Fruit fly (Drosophila melanogaster) whole organism, embryonic: ENCODE results near the gene Gk2.
A peak's percentile ranks its signal among the peaks of the same experiment; 100 is the strongest.

ENCODE experiments used
- Abd-B ChIP-seq: fragments of 200-800 bp; sonication (Bioruptor generic); optimal IDR thresholded peaks from 2 replicates; lab custom pipeline; 2018; ENCODE audit warnings: missing biosample characterization, mild to moderate bottlenecking, missing genetic modification characterization, moderate library complexity
- Atf6 ChIP-seq: fragments of 200-800 bp; sonication (Bioruptor generic); IDR thresholded peaks from 2 replicates; pipeline ENCODE4 v1.3.6; 2022; ENCODE audit warnings: missing biosample characterization, missing genetic modification characterization
- Awh ChIP-seq: fragments of 200-800 bp; sonication (Bioruptor generic); IDR thresholded peaks from 2 replicates; pipeline ENCODE4, ENCODE4 v1.3.6; 2022; ENCODE audit warnings: missing biosample characterization, missing genetic modification characterization
- CG10366 ChIP-seq: fragments of 200-800 bp; sonication (Bioruptor generic); IDR thresholded peaks from 2 replicates; pipeline ENCODE4 v1.3.6; 2022; ENCODE audit warnings: missing biosample characterization, missing genetic modification characterization
- CG10462 ChIP-seq: fragments of 200-800 bp; sonication (Bioruptor generic); optimal IDR thresholded peaks from 2 replicates; lab custom pipeline; 2016; ENCODE audit warnings: missing biosample characterization, missing genetic modification characterization
- CG11456 ChIP-seq: fragments of 200-800 bp; sonication (Bioruptor generic); IDR thresholded peaks from 3 replicates; pipeline ENCODE4 v1.3.6; 2022; ENCODE audit warnings: missing biosample characterization, missing genetic modification characterization
- CG11504 ChIP-seq: fragments of 200-800 bp; sonication (Bioruptor generic); optimal IDR thresholded peaks from 3 replicates; lab custom pipeline; 2019; ENCODE audit warnings: missing biosample characterization, mild to moderate bottlenecking, missing genetic modification characterization, moderate library complexity
- CG1233 ChIP-seq: fragments of 200-800 bp; sonication (Bioruptor generic); optimal IDR thresholded peaks from 4 replicates; lab custom pipeline; 2018; ENCODE audit warnings: missing biosample characterization, mild to moderate bottlenecking, missing genetic modification characterization
- CG13775 ChIP-seq: fragments of 200-800 bp; sonication (Bioruptor generic); optimal IDR thresholded peaks from 3 replicates; lab custom pipeline; 2017; ENCODE audit warnings: missing biosample characterization, mild to moderate bottlenecking, missing genetic modification characterization
- CG13894 ChIP-seq: fragments of 200-800 bp; sonication (Bioruptor generic); optimal IDR thresholded peaks from 3 replicates; lab custom pipeline; 2018; ENCODE audit warnings: missing biosample characterization, mild to moderate bottlenecking, missing genetic modification characterization, moderate library complexity
- CG1602 ChIP-seq: fragments of 200-800 bp; sonication (Bioruptor generic); optimal IDR thresholded peaks from 3 replicates; lab custom pipeline; 2016; ENCODE audit warnings: missing biosample characterization, missing genetic modification characterization
- CG16779 ChIP-seq: fragments of 200-800 bp; sonication (Bioruptor generic); IDR thresholded peaks from 2 replicates; pipeline ENCODE4 v1.3.6; 2022; ENCODE audit warnings: missing biosample characterization, missing genetic modification characterization
- CG17802 ChIP-seq: fragments of 200-800 bp; sonication (Bioruptor generic); optimal IDR thresholded peaks from 2 replicates; lab custom pipeline; 2018; ENCODE audit warnings: missing biosample characterization, mild to moderate bottlenecking, missing genetic modification characterization, moderate library complexity
- CG18011 ChIP-seq: fragments of 200-800 bp; sonication (Bioruptor generic); optimal IDR thresholded peaks from 2 replicates; lab custom pipeline; 2017; ENCODE audit warnings: missing biosample characterization, missing genetic modification characterization, mild to moderate bottlenecking, moderate library complexity, missing genotype
- CG18599 ChIP-seq: fragments of 200-800 bp; sonication (Bioruptor generic); optimal IDR thresholded peaks from 3 replicates; lab custom pipeline; 2017; ENCODE audit warnings: missing biosample characterization, missing genetic modification characterization, mild to moderate bottlenecking, moderate library complexity, missing genetic modification reagents
- CG18619 ChIP-seq: fragments of 200-800 bp; sonication (Bioruptor generic); optimal IDR thresholded peaks from 3 replicates; lab custom pipeline; 2017; ENCODE audit warnings: missing biosample characterization, mild to moderate bottlenecking, missing genetic modification characterization
- CG2116 ChIP-seq: fragments of 200-800 bp; sonication (Bioruptor generic); optimal IDR thresholded peaks from 3 replicates; lab custom pipeline; 2018; ENCODE audit warnings: missing biosample characterization, mild to moderate bottlenecking, missing genetic modification characterization
- CG2120 ChIP-seq: fragments of 200-800 bp; sonication (Bioruptor generic); optimal IDR thresholded peaks from 3 replicates; lab custom pipeline; 2016; ENCODE audit warnings: missing biosample characterization, missing genetic modification characterization
- CG2875 ChIP-seq: fragments of 200-800 bp; sonication (Bioruptor generic); optimal IDR thresholded peaks from 2 replicates; lab custom pipeline; 2017; ENCODE audit warnings: missing biosample characterization, mild to moderate bottlenecking, missing genetic modification characterization, missing genetic modification reagents
- CG31388 ChIP-seq: fragments of 200-800 bp; sonication (Bioruptor generic); optimal IDR thresholded peaks from 2 replicates; lab custom pipeline; 2016; ENCODE audit warnings: missing biosample characterization, missing genetic modification characterization
- CG32532 ChIP-seq: fragments of 200-800 bp; sonication (Bioruptor generic); IDR thresholded peaks from 2 replicates; pipeline ENCODE4 v1.3.6; 2022; ENCODE audit warnings: missing biosample characterization, missing genetic modification characterization
- CG4404 ChIP-seq: fragments of 200-800 bp; sonication (Bioruptor generic); IDR thresholded peaks from 2 replicates; pipeline ENCODE4 v1.3.6; 2022; ENCODE audit warnings: missing biosample characterization, missing genetic modification characterization
- CG4707 ChIP-seq: fragments of 200-800 bp; sonication (Bioruptor generic); optimal IDR thresholded peaks from 2 replicates; lab custom pipeline; 2018; ENCODE audit warnings: missing biosample characterization, mild to moderate bottlenecking, missing genetic modification characterization, moderate library complexity
- CG8388 ChIP-seq: fragments of 200-800 bp; sonication (Bioruptor generic); optimal IDR thresholded peaks from 2 replicates; lab custom pipeline; 2019; ENCODE audit warnings: missing biosample characterization, mild to moderate bottlenecking, missing genetic modification characterization, moderate library complexity
- CG9797 ChIP-seq: fragments of 200-800 bp; sonication (Bioruptor generic); optimal IDR thresholded peaks from 3 replicates; lab custom pipeline; 2018; ENCODE audit warnings: missing biosample characterization, mild to moderate bottlenecking, missing genetic modification characterization
- Camta ChIP-seq: fragments of 200-800 bp; sonication (Bioruptor generic); optimal IDR thresholded peaks from 2 replicates; lab custom pipeline; 2016; ENCODE audit warnings: missing biosample characterization, missing genetic modification characterization
- D19A ChIP-seq: fragments of 200-800 bp; optimal IDR thresholded peaks from 3 replicates; lab custom pipeline; 2019; ENCODE audit warnings: missing biosample characterization, mild to moderate bottlenecking, missing genetic modification characterization, moderate library complexity
- Dad ChIP-seq: fragments of 200-800 bp; sonication (Bioruptor generic); optimal IDR thresholded peaks from 3 replicates; lab custom pipeline; 2016; ENCODE audit warnings: missing biosample characterization, missing genetic modification characterization
- Hmx ChIP-seq: fragments of 200-800 bp; sonication (Bioruptor generic); optimal IDR thresholded peaks from 2 replicates; lab custom pipeline; 2016; ENCODE audit warnings: missing biosample characterization, missing genetic modification characterization
- Lpt ChIP-seq: fragments of >200 bp; optimal IDR thresholded peaks from 2 replicates; lab custom pipeline; 2018; ENCODE audit warnings: missing biosample characterization, missing genetic modification characterization
- Mrtf ChIP-seq: fragments of 200-800 bp; sonication (Bioruptor generic); IDR thresholded peaks from 3 replicates; pipeline ENCODE4 v1.3.6; 2022; ENCODE audit warnings: missing biosample characterization, missing genetic modification characterization
- Neu2 ChIP-seq: fragments of 200-800 bp; sonication (Bioruptor generic); optimal IDR thresholded peaks from 3 replicates; lab custom pipeline; 2016; ENCODE audit warnings: missing biosample characterization, missing genetic modification characterization, borderline replicate concordance
- Optix ChIP-seq: fragments of 200-800 bp; sonication (Bioruptor generic); IDR thresholded peaks from 3 replicates; pipeline ENCODE4 v1.3.6; 2022; ENCODE audit warnings: missing biosample characterization, missing genetic modification characterization
- Scr ChIP-seq: fragments of 200-800 bp; sonication (Bioruptor generic); IDR thresholded peaks from 2 replicates; pipeline ENCODE4 v1.3.6; 2022; ENCODE audit warnings: missing biosample characterization, missing genetic modification characterization; ENCODE audit not compliant: partially characterized antibody
- Stat92E ChIP-seq, 3 experiments: fragments of >200 bp in 2 of 3; fragments of 200-800 bp in 1 of 3; sonication (Bioruptor generic) in 1 of 3; optimal IDR thresholded peaks; 2 replicates each; lab custom pipeline; 2017 to 2019; ENCODE audit warnings: missing biosample characterization in 3 of 3, missing genetic modification characterization in 3 of 3, mild to moderate bottlenecking in 1 of 3, moderate library complexity in 1 of 3
- ac ChIP-seq: fragments of 200-800 bp; sonication (Bioruptor generic); optimal IDR thresholded peaks from 3 replicates; lab custom pipeline; 2017; ENCODE audit warnings: missing biosample characterization, mild to moderate bottlenecking, missing genetic modification characterization
- bcd ChIP-seq: fragments of 200-800 bp; sonication (Bioruptor generic); optimal IDR thresholded peaks from 2 replicates; lab custom pipeline; 2017; ENCODE audit warnings: missing biosample characterization, mild to moderate bottlenecking, missing genetic modification characterization
- cg ChIP-seq: fragments of 200-800 bp; sonication (Bioruptor generic); optimal IDR thresholded peaks from 3 replicates; lab custom pipeline; 2019; ENCODE audit warnings: missing biosample characterization, mild to moderate bottlenecking, missing genetic modification characterization, moderate library complexity
- chif ChIP-seq, 2 experiments: fragments of 200-800 bp; sonication (Bioruptor generic); optimal IDR thresholded peaks; 3 replicates each; lab custom pipeline; 2016; ENCODE audit warnings: missing biosample characterization in 2 of 2, missing genetic modification characterization in 2 of 2
- crol ChIP-seq: fragments of 200-800 bp; sonication (Bioruptor generic); IDR thresholded peaks from 2 replicates; pipeline ENCODE4 v1.3.6; 2022; ENCODE audit warnings: missing biosample characterization, missing genetic modification characterization
- ewg ChIP-seq: fragments of 200-800 bp; sonication (Bioruptor generic); optimal IDR thresholded peaks from 3 replicates; lab custom pipeline; 2017; ENCODE audit warnings: mild to moderate bottlenecking, missing biosample characterization, missing genetic modification reagents, missing genetic modification characterization
- fd102C ChIP-seq: fragments of 200-800 bp; sonication (Bioruptor generic); optimal IDR thresholded peaks from 2 replicates; lab custom pipeline; 2018; ENCODE audit warnings: missing biosample characterization, mild to moderate bottlenecking, missing genetic modification characterization, moderate library complexity
- mld ChIP-seq: fragments of 200-800 bp; sonication (Bioruptor generic); IDR thresholded peaks from 3 replicates; pipeline ENCODE4 v1.3.6; 2022; ENCODE audit warnings: missing biosample characterization, missing genetic modification characterization; ENCODE audit not compliant: partially characterized antibody
- prd ChIP-seq, 3 experiments: fragments of >200 bp in 2 of 3; fragments of 200-800 bp in 1 of 3; sonication (Bioruptor generic) in 1 of 3; optimal IDR thresholded peaks in 2 of 3; IDR thresholded peaks in 1 of 3; 2 replicates in 2 of 3; 3 replicates in 1 of 3; pipeline versions ENCODE4 v1.3.6 to Lab custom; 2017 to 2022; ENCODE audit warnings: missing biosample characterization in 1 of 3, missing genetic modification characterization in 1 of 3
- sens ChIP-seq: fragments of 200-800 bp; sonication (Bioruptor generic); peaks from one replicate; lab custom pipeline; 2016; ENCODE audit warnings: missing biosample characterization, missing genetic modification characterization
- sqz ChIP-seq: fragments of 200-800 bp; sonication (Bioruptor generic); optimal IDR thresholded peaks from 3 replicates; lab custom pipeline; 2018; ENCODE audit warnings: missing biosample characterization, mild to moderate bottlenecking, missing genetic modification characterization
- vvl ChIP-seq: fragments of 200-800 bp; sonication (Bioruptor generic); IDR thresholded peaks from 2 replicates; pipeline ENCODE4 v1.3.6; 2022; ENCODE audit warnings: missing biosample characterization, missing genetic modification characterization

Gene Gk2

DNA sequence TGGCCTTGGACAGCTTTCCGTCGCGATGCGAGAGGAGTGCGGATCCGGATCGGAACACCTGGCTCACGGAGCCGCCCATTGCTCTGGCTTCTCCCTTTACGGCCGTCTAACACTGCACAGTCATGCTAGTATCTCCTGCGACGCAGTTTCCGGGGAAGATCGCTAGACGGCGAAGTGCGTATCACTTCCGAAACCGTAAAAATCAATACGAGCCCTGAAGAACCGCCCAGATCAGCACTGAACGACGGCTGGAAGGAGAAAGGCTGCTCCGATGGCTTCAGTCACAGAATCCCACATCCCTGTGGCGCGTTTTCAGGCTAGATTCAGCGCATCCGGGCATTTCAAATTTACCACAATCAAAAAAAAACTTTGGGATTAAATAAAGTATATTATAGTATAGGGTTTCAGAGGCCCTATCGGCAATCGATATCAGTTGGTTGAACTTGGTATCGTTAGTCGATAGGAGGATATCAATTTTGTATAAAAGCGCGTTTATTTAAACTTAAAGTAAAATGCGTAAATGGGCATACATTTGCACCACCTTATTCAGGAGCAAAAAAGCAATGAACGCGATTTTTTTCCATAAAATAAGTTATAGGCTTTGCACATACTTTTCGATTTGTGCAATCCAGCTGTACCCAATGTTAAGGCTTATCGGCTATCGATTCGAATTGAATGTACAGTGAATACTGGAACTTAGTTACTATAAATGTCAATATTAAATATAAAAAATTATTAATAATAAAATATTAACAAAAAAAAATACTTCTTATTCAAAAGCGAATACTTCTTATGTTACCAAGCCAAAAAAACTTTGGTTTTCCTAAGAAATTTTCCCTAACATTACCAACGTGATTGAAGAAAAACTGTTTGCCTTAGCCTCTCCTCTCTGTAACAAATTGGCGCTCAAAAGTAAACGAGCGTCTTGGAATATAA, 36.8 kb downstream of the Gk2 start, which contains the start of the genes CG13933 and PolD2 (continued):
- peak; percentile 88 for TF ChIP-seq CG18011 (GFP tag; lab: Kevin White, UChicago)
- peak; percentile 92 for TF ChIP-seq CG4404 (GFP tag; lab: Robert Waterston, UW)
- TF ChIP-seq CG1602 (GFP tag; lab: Kevin White, UChicago): peak; percentile 98
- peak; percentile 82 for TF ChIP-seq crol (GFP tag; lab: Robert Waterston, UW)
- TF ChIP-seq CG31388 (GFP tag; lab: Kevin White, UChicago): peak; percentile 41
- TF ChIP-seq Dad (GFP tag; lab: Kevin White, UChicago): no peak
- no peak for TF ChIP-seq prd (optimal IDR thresholded peaks at IDR 0.05; lab: Kevin White, UChicago)
- peak; percentile 99 for TF ChIP-seq prd (GFP tag; IDR thresholded peaks at IDR 0.05; lab: Robert Waterston, UW)
- peak; percentile 93 for TF ChIP-seq ewg (GFP tag; lab: Kevin White, UChicago)
- peak; percentile 92 for TF ChIP-seq CG10462 (GFP tag; lab: Kevin White, UChicago)
- TF ChIP-seq cg: no peak
- peak; percentile 90 for TF ChIP-seq CG2875 (GFP tag; lab: Kevin White, UChicago)
- TF ChIP-seq CG18619: peak; percentile 97
- peak; percentile 91 for TF ChIP-seq CG4707 (GFP tag; lab: Kevin White, UChicago)
- peak; percentile 99 for TF ChIP-seq CG32532 (GFP tag; lab: Robert Waterston, UW)
- peak; percentile 99 for TF ChIP-seq CG10366
- peak; percentile 83 for TF ChIP-seq CG2116 (GFP tag; lab: Kevin White, UChicago)
- no peak for TF ChIP-seq Lpt
- peak in 1 of 3 experiments; percentile 95 for TF ChIP-seq Stat92E (GFP tag; optimal IDR thresholded peaks at IDR 0.05; lab: Kevin White, UChicago)
- TF ChIP-seq bcd (GFP tag; lab: Kevin White, UChicago): peak; percentile 94
- peak; percentile 96 for TF ChIP-seq CG13775 (GFP tag; lab: Kevin White, UChicago)
- TF ChIP-seq CG11456 (GFP tag; lab: Robert Waterston, UW): peak; percentile 85
- peak; percentile 92 for TF ChIP-seq Optix
- peak; percentile 95 for TF ChIP-seq ac (GFP tag; lab: Kevin White, UChicago)
- TF ChIP-seq Awh (GFP tag; lab: Robert Waterston, UW): peak; percentile 93
- TF ChIP-seq fd102C (GFP tag; lab: Kevin White, UChicago): peak; percentile 52
- TF ChIP-seq CG9797 (GFP tag; lab: Kevin White, UChicago): no peak
- TF ChIP-seq chif (GFP tag; optimal IDR thresholded peaks at IDR 0.05; lab: Kevin White, UChicago): peak; percentile 48 to 89
- TF ChIP-seq mld: peak; percentile 67; the same call in 2 of the 3 replicates
- peak; percentile 83 for TF ChIP-seq Scr (GFP tag; lab: Robert Waterston, UW)
- TF ChIP-seq CG1233: no peak
- TF ChIP-seq CG18599 (GFP tag; lab: Kevin White, UChicago): no peak
- peak; percentile 84 for TF ChIP-seq Mrtf (GFP tag; lab: Robert Waterston, UW)
- peak; percentile 98 for TF ChIP-seq Abd-B (GFP tag; lab: Kevin White, UChicago)
- no peak for TF ChIP-seq D19A (tag; lab: Kevin White, UChicago)
- TF ChIP-seq CG17802 (tag; lab: Kevin White, UChicago): peak; percentile 47
- peak; percentile 81 for TF ChIP-seq CG16779 (GFP tag; lab: Robert Waterston, UW)
- TF ChIP-seq CG13894 (tag; lab: Kevin White, UChicago): no peak
- TF ChIP-seq Neu2 (GFP tag; lab: Kevin White, UChicago): no peak
- peak; percentile 50 for TF ChIP-seq Camta
- no peak for TF ChIP-seq Hmx (GFP tag; lab: Kevin White, UChicago)
- peak; percentile 96 for TF ChIP-seq CG2120 (GFP tag; lab: Kevin White, UChicago)
- TF ChIP-seq CG11504 (tag; lab: Kevin White, UChicago): no peak
- peak; percentile 96 for TF ChIP-seq CG8388 (GFP tag; lab: Kevin White, UChicago)
- TF ChIP-seq vvl: peak; percentile 95
- TF ChIP-seq Atf6 (GFP tag; lab: Robert Waterston, UW): peak; percentile 97
- TF ChIP-seq sqz (GFP tag; lab: Kevin White, UChicago): no peak
- TF ChIP-seq sens: peak; percentile 94
